Worm (Caenorhabditis elegans) whole organism, midembryonic: Measurements from ENCODE around the gene grl-26.
A peak's percentile ranks its signal among the peaks of the same experiment; 100 is the strongest.

Source experiments
- T22C8.4 ChIP-seq: fragments of 200-800 bp; sonication (Bioruptor generic); IDR thresholded peaks from 2 replicates; pipeline ENCODE4 v1.3.6; 2022; ENCODE audit warnings: missing genetic modification characterization, missing compliant biosample characterization
- cog-1 ChIP-seq: sonication (generic microtip); optimal IDR thresholded peaks from 2 replicates; lab custom pipeline; 2016; ENCODE audit warnings: missing genetic modification characterization, missing compliant biosample characterization
- flt-1 ChIP-seq: fragments of 200-800 bp; sonication (Bioruptor generic); IDR thresholded peaks from 2 replicates; pipeline ENCODE4 v1.3.6; 2022; ENCODE audit warnings: missing genetic modification characterization, missing compliant biosample characterization
- klf-2 ChIP-seq: fragments of 200-800 bp; sonication (Bioruptor generic); conservative IDR thresholded peaks from 2 replicates; pipeline ENCODE4 v1.3.6; 2022; ENCODE audit warnings: missing genetic modification reagents, missing genetic modification characterization, missing compliant biosample characterization
- med-1 ChIP-seq: sonication (generic microtip); optimal IDR thresholded peaks from 2 replicates; lab custom pipeline; 2017; ENCODE audit warnings: missing genetic modification characterization, mild to moderate bottlenecking, missing compliant biosample characterization, antibody characterized with exemption, missing genetic modification reagents; ENCODE audit not compliant: insufficient read depth
- ref-1 ChIP-seq: fragments of 200-800 bp; sonication (Bioruptor generic); conservative IDR thresholded peaks from 2 replicates; pipeline ENCODE4 v1.3.6; 2022; ENCODE audit warnings: missing genetic modification reagents, missing genetic modification characterization, missing compliant biosample characterization
- tab-1 ChIP-seq: fragments of 200-800 bp; sonication (Bioruptor generic); IDR thresholded peaks from 2 replicates; pipeline ENCODE4 v1.3.6; 2022; ENCODE audit warnings: missing genetic modification characterization, missing compliant biosample characterization

DNA sequence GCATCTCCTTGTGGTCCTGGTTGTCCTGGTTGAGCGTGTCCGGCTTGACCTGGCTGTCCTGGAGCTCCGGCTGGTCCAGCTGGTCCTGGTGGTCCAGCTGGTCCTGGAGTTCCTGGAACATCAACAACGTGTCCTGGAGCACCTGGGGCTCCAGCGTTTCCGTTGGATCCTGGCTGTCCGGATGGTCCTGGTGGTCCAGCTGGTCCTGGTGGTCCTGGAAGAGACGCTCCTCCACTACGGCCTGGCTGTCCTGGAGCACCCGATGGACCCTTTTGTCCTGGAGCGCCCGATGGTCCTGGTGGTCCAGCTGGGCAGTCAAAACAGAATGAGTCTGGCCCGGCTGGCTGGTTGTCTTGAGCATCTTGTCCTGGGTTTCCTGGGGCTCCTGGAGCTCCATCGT, 3.0 kb upstream of the grl-26 start:
- TF ChIP-seq flt-1: no peak
- TF ChIP-seq cog-1 (tag; lab: Kevin White, UChicago): no peak
- TF ChIP-seq klf-2: 0 out of 2 replicates have a peak, but pooled peaks have one; percentile 3
- no peak for TF ChIP-seq med-1 (GFP tag; lab: Kevin White, UChicago)
- TF ChIP-seq tab-1 (GFP tag; lab: Robert Waterston, UW): no peak
- TF ChIP-seq ref-1: no peak
- TF ChIP-seq T22C8.4: no peak
